Worm (Caenorhabditis elegans): ENCODE results near the gene elt-1.

- TF ChIP-seq ceh-40 (GFP tag; IDR thresholded peaks at IDR 0.05) = no peak
- TF ChIP-seq F55B11.4 (tag; optimal IDR thresholded peaks at IDR 0.05; ENCODE audit: borderline replicate concordance, insufficient read depth) = no peak
- no peak for TF ChIP-seq nfya-1 (tag; optimal IDR thresholded peaks at IDR 0.05; ENCODE audit: borderline replicate concordance, insufficient read depth)
- no peak for TF ChIP-seq nhr-120 (GFP tag; IDR thresholded peaks at IDR 0.05)
- TF ChIP-seq F23B12.7 (tag; optimal IDR thresholded peaks at IDR 0.05; ENCODE audit: insufficient read depth) = no peak
- TF ChIP-seq attf-6 (GFP tag; IDR thresholded peaks at IDR 0.05) = no peak
- no peak for TF ChIP-seq egl-18 (GFP tag; IDR thresholded peaks at IDR 0.05)
- TF ChIP-seq hmg-1.2 (GFP tag; IDR thresholded peaks at IDR 0.05) = no peak
- TF ChIP-seq madf-10 (tag; optimal IDR thresholded peaks at IDR 0.05) = no peak
- no peak for TF ChIP-seq tlf-1 (GFP tag; optimal IDR thresholded peaks at IDR 0.05)
- TF ChIP-seq T26A5.8 (tag; optimal IDR thresholded peaks at IDR 0.05) = no peak
Measured at ce11 chrIV:9633889-9634288, 19.1 kb downstream of the elt-1 start.
